Fruit fly (Drosophila melanogaster) whole organism, embryonic: ENCODE measurements around the gene Vm26Aa.
A peak's percentile ranks its signal among the peaks of the same experiment; 100 is the strongest.

Source experiments
- Bdp1 ChIP-seq: fragments of 200-800 bp; sonication (Bioruptor generic); optimal IDR thresholded peaks from 3 replicates; lab custom pipeline; 2016; ENCODE audit warnings: missing biosample characterization, missing genetic modification characterization
- CG10209 ChIP-seq: fragments of 200-800 bp; sonication (Bioruptor generic); optimal IDR thresholded peaks from 3 replicates; lab custom pipeline; 2017; ENCODE audit warnings: missing biosample characterization, mild to moderate bottlenecking, missing genetic modification characterization, missing genetic modification reagents
- CG10267 ChIP-seq: fragments of 200-800 bp; sonication (Bioruptor generic); optimal IDR thresholded peaks from 2 replicates; lab custom pipeline; 2018; ENCODE audit warnings: missing biosample characterization, mild to moderate bottlenecking, missing genetic modification characterization, moderate library complexity
- CG10959 ChIP-seq: fragments of 200-800 bp; sonication (Bioruptor generic); IDR thresholded peaks from 2 replicates; pipeline ENCODE4 v1.3.6; 2022; ENCODE audit warnings: missing biosample characterization, missing genetic modification characterization
- CG10979 ChIP-seq: fragments of 200-800 bp; sonication (Bioruptor generic); optimal IDR thresholded peaks from 2 replicates; lab custom pipeline; 2018; ENCODE audit warnings: missing biosample characterization, mild to moderate bottlenecking, missing genetic modification characterization, moderate library complexity
- CG14014 ChIP-seq: fragments of 200-800 bp; sonication (Bioruptor generic); IDR thresholded peaks from 2 replicates; pipeline ENCODE4 v1.3.6; 2022; ENCODE audit warnings: missing biosample characterization, missing genetic modification characterization
- CG15073 ChIP-seq: fragments of 200-800 bp; sonication (Bioruptor generic); optimal IDR thresholded peaks from 2 replicates; lab custom pipeline; 2016; ENCODE audit warnings: missing biosample characterization, missing genetic modification characterization
- CG15696 ChIP-seq: fragments of 200-800 bp; sonication (Bioruptor generic); optimal IDR thresholded peaks from 2 replicates; lab custom pipeline; 2019; ENCODE audit warnings: missing biosample characterization, mild to moderate bottlenecking, missing genetic modification characterization, moderate library complexity
- CG17186 ChIP-seq: fragments of 200-800 bp; sonication (Bioruptor generic); optimal IDR thresholded peaks from 3 replicates; lab custom pipeline; 2017; ENCODE audit warnings: missing biosample characterization, missing genetic modification reagents, missing genetic modification characterization
- CG18764 ChIP-seq: fragments of 200-800 bp; sonication (Bioruptor generic); optimal IDR thresholded peaks from 3 replicates; lab custom pipeline; 2016; ENCODE audit warnings: missing biosample characterization, missing genetic modification characterization
- CG2712 ChIP-seq: fragments of 200-800 bp; optimal IDR thresholded peaks from 3 replicates; lab custom pipeline; 2019; ENCODE audit warnings: missing biosample characterization, mild to moderate bottlenecking, missing genetic modification characterization, moderate library complexity
- CG31365 ChIP-seq: fragments of 200-800 bp; sonication (Bioruptor generic); optimal IDR thresholded peaks from 2 replicates; lab custom pipeline; 2018; ENCODE audit warnings: missing biosample characterization, mild to moderate bottlenecking, missing genetic modification characterization
- CG32532 ChIP-seq: fragments of 200-800 bp; sonication (Bioruptor generic); IDR thresholded peaks from 2 replicates; pipeline ENCODE4 v1.3.6; 2022; ENCODE audit warnings: missing biosample characterization, missing genetic modification characterization
- CG4282 ChIP-seq: fragments of 200-800 bp; sonication (Bioruptor generic); optimal IDR thresholded peaks from 2 replicates; lab custom pipeline; 2016; ENCODE audit warnings: missing biosample characterization, missing genetic modification characterization
- CG43689 ChIP-seq: fragments of 200-800 bp; sonication (Bioruptor generic); IDR thresholded peaks from 2 replicates; pipeline ENCODE4 v1.3.6; 2022; ENCODE audit warnings: missing biosample characterization, missing genetic modification characterization
- CG5953 ChIP-seq: fragments of 200-800 bp; sonication (Bioruptor generic); IDR thresholded peaks from 2 replicates; pipeline ENCODE4 v1.3.6; 2022; ENCODE audit warnings: missing biosample characterization, missing genetic modification characterization
- CG6254 ChIP-seq: fragments of 200-800 bp; sonication (Bioruptor generic); optimal IDR thresholded peaks from 3 replicates; lab custom pipeline; 2017; ENCODE audit warnings: mild to moderate bottlenecking, missing biosample characterization, missing genetic modification reagents, missing genetic modification characterization
- CG9797 ChIP-seq: fragments of 200-800 bp; sonication (Bioruptor generic); optimal IDR thresholded peaks from 3 replicates; lab custom pipeline; 2018; ENCODE audit warnings: missing biosample characterization, mild to moderate bottlenecking, missing genetic modification characterization
- CG9932 ChIP-seq: fragments of 200-800 bp; sonication (Bioruptor generic); IDR thresholded peaks from 2 replicates; pipeline ENCODE4 v1.3.6; 2022; ENCODE audit warnings: missing biosample characterization, missing genetic modification characterization
- CHES-1-like ChIP-seq: fragments of 200-800 bp; sonication (Bioruptor generic); optimal IDR thresholded peaks from 2 replicates; lab custom pipeline; 2016; ENCODE audit warnings: missing biosample characterization, missing genetic modification characterization
- D19A ChIP-seq: fragments of 200-800 bp; optimal IDR thresholded peaks from 3 replicates; lab custom pipeline; 2019; ENCODE audit warnings: missing biosample characterization, mild to moderate bottlenecking, missing genetic modification characterization, moderate library complexity
- Dfd ChIP-seq, 2 experiments: fragments of >200 bp; optimal IDR thresholded peaks; 2 replicates each; lab custom pipeline; 2017; ENCODE audit warnings: missing biosample characterization in 2 of 2, missing genetic modification characterization in 2 of 2
- Dll ChIP-seq: fragments of 200-800 bp; sonication (Bioruptor generic); IDR thresholded peaks from 4 replicates; pipeline ENCODE4 v1.3.6; 2022; ENCODE audit warnings: missing biosample characterization, missing genetic modification characterization; ENCODE audit not compliant: partially characterized antibody
- E2f2 ChIP-seq: fragments of 200-800 bp; sonication (Bioruptor generic); IDR thresholded peaks from 2 replicates; pipeline ENCODE4 v1.3.6; 2022; ENCODE audit warnings: missing biosample characterization, missing genetic modification characterization
- Ets65A ChIP-seq: fragments of 200-800 bp; sonication (Bioruptor generic); peaks from one replicate; lab custom pipeline; 2016; ENCODE audit warnings: missing biosample characterization, missing genetic modification characterization
- Hmx ChIP-seq: fragments of 200-800 bp; sonication (Bioruptor generic); optimal IDR thresholded peaks from 2 replicates; lab custom pipeline; 2016; ENCODE audit warnings: missing biosample characterization, missing genetic modification characterization
- Jarid2 ChIP-seq: fragments of 200-800 bp; sonication (Bioruptor generic); optimal IDR thresholded peaks from 3 replicates; lab custom pipeline; 2017; ENCODE audit warnings: mild to moderate bottlenecking, missing biosample characterization, missing genetic modification reagents, missing genetic modification characterization
- Opbp ChIP-seq: fragments of 200-800 bp; sonication (Bioruptor generic); IDR thresholded peaks from 3 replicates; pipeline ENCODE4 v1.3.6; 2022; ENCODE audit warnings: missing biosample characterization, missing genetic modification characterization; ENCODE audit not compliant: partially characterized antibody
- Sry-δ ChIP-seq: fragments of 200-800 bp; sonication (Bioruptor generic); optimal IDR thresholded peaks from 2 replicates; lab custom pipeline; 2016; ENCODE audit warnings: missing biosample characterization, missing genetic modification characterization
- ab ChIP-seq: fragments of 200-800 bp; sonication (Bioruptor generic); optimal IDR thresholded peaks from 2 replicates; lab custom pipeline; 2016; ENCODE audit warnings: missing biosample characterization, missing genetic modification characterization
- az2 ChIP-seq: fragments of 200-800 bp; sonication (Bioruptor generic); optimal IDR thresholded peaks from 3 replicates; lab custom pipeline; 2016; ENCODE audit warnings: missing biosample characterization, missing genetic modification characterization
- bcd ChIP-seq: fragments of 200-800 bp; sonication (Bioruptor generic); optimal IDR thresholded peaks from 2 replicates; lab custom pipeline; 2017; ENCODE audit warnings: missing biosample characterization, mild to moderate bottlenecking, missing genetic modification characterization
- chinmo ChIP-seq: fragments of 200-800 bp; sonication (Bioruptor generic); IDR thresholded peaks from 4 replicates; pipeline ENCODE4 v1.3.6; 2022; ENCODE audit warnings: missing biosample characterization, missing genetic modification characterization; ENCODE audit not compliant: partially characterized antibody
- dmrt99B ChIP-seq: fragments of 200-800 bp; sonication (Bioruptor generic); optimal IDR thresholded peaks from 2 replicates; lab custom pipeline; 2018; ENCODE audit warnings: missing biosample characterization, mild to moderate bottlenecking, missing genetic modification characterization, moderate library complexity
- esg ChIP-seq: fragments of 200-800 bp; sonication (Bioruptor generic); conservative IDR thresholded peaks from 2 replicates; pipeline ENCODE4 v1.3.6; 2022; ENCODE audit warnings: missing biosample characterization, missing genetic modification characterization
- eve ChIP-seq, 2 experiments: fragments of >200 bp; optimal IDR thresholded peaks; 2 replicates each; lab custom pipeline; 2017; ENCODE audit warnings: missing biosample characterization in 2 of 2, missing genetic modification characterization in 2 of 2
- hb ChIP-seq: fragments of 200-800 bp; sonication (Bioruptor generic); IDR thresholded peaks from 3 replicates; pipeline ENCODE4 v1.3.6; 2022; ENCODE audit warnings: missing biosample characterization, missing genetic modification characterization; ENCODE audit not compliant: partially characterized antibody
- hbn ChIP-seq: fragments of 200-800 bp; sonication (Bioruptor generic); IDR thresholded peaks from 2 replicates; pipeline ENCODE4 v1.3.6; 2022; ENCODE audit warnings: missing biosample characterization, missing genetic modification characterization; ENCODE audit not compliant: partially characterized antibody
- jumu ChIP-seq: fragments of 200-800 bp; sonication (Bioruptor generic); optimal IDR thresholded peaks from 3 replicates; lab custom pipeline; 2016; ENCODE audit warnings: missing biosample characterization, missing genetic modification characterization
- kni ChIP-seq: fragments of 200-800 bp; sonication (Bioruptor generic); optimal IDR thresholded peaks from 3 replicates; lab custom pipeline; 2017; ENCODE audit warnings: mild to moderate bottlenecking, missing biosample characterization, missing genetic modification reagents, missing genetic modification characterization
- knrl ChIP-seq: fragments of 200-800 bp; sonication (Bioruptor generic); IDR thresholded peaks from 3 replicates; pipeline ENCODE4 v1.3.6; 2022; ENCODE audit warnings: missing biosample characterization, missing genetic modification characterization; ENCODE audit not compliant: partially characterized antibody
- nau ChIP-seq: fragments of 200-800 bp; sonication (Bioruptor generic); optimal IDR thresholded peaks from 3 replicates; lab custom pipeline; 2017; ENCODE audit warnings: missing biosample characterization, mild to moderate bottlenecking, missing genetic modification characterization, missing genetic modification reagents
- odd ChIP-seq: fragments of 200-800 bp; sonication (Bioruptor generic); optimal IDR thresholded peaks from 2 replicates; lab custom pipeline; 2017; ENCODE audit warnings: missing biosample characterization, mild to moderate bottlenecking, missing genetic modification characterization
- org-1 ChIP-seq: fragments of 200-800 bp; sonication (Bioruptor generic); optimal IDR thresholded peaks from 2 replicates; lab custom pipeline; 2017; ENCODE audit warnings: missing biosample characterization, missing genetic modification characterization
- row ChIP-seq: fragments of 200-800 bp; sonication (Bioruptor generic); IDR thresholded peaks from 3 replicates; pipeline ENCODE4 v1.3.6; 2022; ENCODE audit warnings: missing biosample characterization, missing genetic modification characterization
- sd ChIP-seq: fragments of 200-800 bp; sonication (Bioruptor generic); optimal IDR thresholded peaks from 3 replicates; lab custom pipeline; 2018; ENCODE audit warnings: missing biosample characterization, mild to moderate bottlenecking, missing genetic modification characterization, moderate library complexity
- sens ChIP-seq: fragments of 200-800 bp; sonication (Bioruptor generic); peaks from one replicate; lab custom pipeline; 2016; ENCODE audit warnings: missing biosample characterization, missing genetic modification characterization
- tin ChIP-seq: fragments of 200-800 bp; sonication (Bioruptor generic); optimal IDR thresholded peaks from 3 replicates; lab custom pipeline; 2016; ENCODE audit warnings: missing biosample characterization, missing genetic modification characterization
- tio ChIP-seq: fragments of 200-800 bp; sonication (Bioruptor generic); optimal IDR thresholded peaks from 2 replicates; lab custom pipeline; 2017; ENCODE audit warnings: missing biosample characterization, missing genetic modification characterization, inconsistent platforms
- vfl ChIP-seq: fragments of 200-800 bp; sonication (Bioruptor generic); optimal IDR thresholded peaks from 2 replicates; lab custom pipeline; 2016; ENCODE audit warnings: missing biosample characterization, missing genetic modification characterization
- zen2 ChIP-seq: fragments of 200-800 bp; sonication (Bioruptor generic); IDR thresholded peaks from 3 replicates; pipeline ENCODE4 v1.3.6; 2022; ENCODE audit warnings: missing biosample characterization, missing genetic modification characterization; ENCODE audit not compliant: partially characterized antibody

The Vm26Aa gene

dm6 chr2L:5974122-5974521 is 14.0 kb upstream of the Vm26Aa start (continued):
- TF ChIP-seq CG15073 (GFP tag; lab: Kevin White, UChicago) = no peak
- TF ChIP-seq CG10979 = no peak
- TF ChIP-seq sd = peak; percentile 42
- no peak for TF ChIP-seq Dfd (GFP tag; optimal IDR thresholded peaks at IDR 0.05; lab: Kevin White, UChicago)
- peak; percentile 86; the same call in 3 of the 4 replicates for TF ChIP-seq chinmo (GFP tag; lab: Robert Waterston, UW)
- no peak for TF ChIP-seq Sry-δ (GFP tag; lab: Kevin White, UChicago)
- no peak for TF ChIP-seq sens (GFP tag; lab: Kevin White, UChicago)
- no peak for TF ChIP-seq Opbp (GFP tag; lab: Robert Waterston, UW)
- no peak for TF ChIP-seq E2f2
- no peak for TF ChIP-seq Ets65A (GFP tag; lab: Kevin White, UChicago)
- no peak for TF ChIP-seq CHES-1-like (GFP tag; lab: Kevin White, UChicago)
- TF ChIP-seq CG9932 (GFP tag; lab: Robert Waterston, UW) = peak; percentile 38; the same call in 1 of the 2 replicates
- TF ChIP-seq CG9797 (GFP tag; lab: Kevin White, UChicago) = no peak
- TF ChIP-seq nau (GFP tag; lab: Kevin White, UChicago) = peak; percentile 73
- TF ChIP-seq eve (GFP tag; optimal IDR thresholded peaks at IDR 0.05; lab: Kevin White, UChicago) = no peak
- no peak for TF ChIP-seq az2
- TF ChIP-seq CG10267 (tag; lab: Kevin White, UChicago) = peak; percentile 17
- TF ChIP-seq CG2712 (tag; lab: Kevin White, UChicago) = peak; percentile 6
- TF ChIP-seq CG31365 (tag; lab: Kevin White, UChicago) = peak; percentile 28
- TF ChIP-seq CG15696 = peak; percentile 58
- no peak for TF ChIP-seq ab (GFP tag; lab: Kevin White, UChicago)
- no peak for TF ChIP-seq Bdp1 (GFP tag; lab: Kevin White, UChicago)
- peak; percentile 60 for TF ChIP-seq org-1 (GFP tag; lab: Kevin White, UChicago)
- TF ChIP-seq esg (GFP tag; lab: Robert Waterston, UW) = no peak
- peak; percentile 42 for TF ChIP-seq CG6254
- no peak for TF ChIP-seq row
- TF ChIP-seq zen2 (GFP tag; lab: Robert Waterston, UW) = no peak
- 0 out of 2 replicates have a peak, but pooled peaks have one; percentile 15 for TF ChIP-seq CG43689 (GFP tag; lab: Robert Waterston, UW)
- no peak for TF ChIP-seq hbn
- no peak for TF ChIP-seq D19A (tag; lab: Kevin White, UChicago)
- peak; percentile 63 for TF ChIP-seq CG18764 (GFP tag; lab: Kevin White, UChicago)
- no peak for TF ChIP-seq tin
- TF ChIP-seq tio (GFP tag; lab: Kevin White, UChicago) = no peak
- TF ChIP-seq odd (GFP tag; lab: Kevin White, UChicago) = peak; percentile 77
- peak; percentile 55 for TF ChIP-seq Jarid2 (GFP tag; lab: Kevin White, UChicago)
- no peak for TF ChIP-seq jumu
- no peak for TF ChIP-seq Hmx (GFP tag; lab: Kevin White, UChicago)
- TF ChIP-seq bcd = peak; percentile 49
- peak; percentile 54; the same call in 1 of the 2 replicates for TF ChIP-seq CG14014
- no peak for TF ChIP-seq Dll (GFP tag; lab: Robert Waterston, UW)
- TF ChIP-seq hb (GFP tag; lab: Robert Waterston, UW) = no peak
- TF ChIP-seq dmrt99B = peak; percentile 48
- TF ChIP-seq CG10209 (GFP tag; lab: Kevin White, UChicago) = peak; percentile 74
- TF ChIP-seq kni (GFP tag; lab: Kevin White, UChicago) = peak; percentile 82
- no peak for TF ChIP-seq CG17186
- TF ChIP-seq vfl = no peak
- TF ChIP-seq CG32532 (GFP tag; lab: Robert Waterston, UW) = peak; percentile 21; the same call in 1 of the 2 replicates
- TF ChIP-seq CG10959 (GFP tag; lab: Robert Waterston, UW) = no peak
- no peak for TF ChIP-seq CG4282 (GFP tag; lab: Kevin White, UChicago)
- no peak for TF ChIP-seq knrl
- 0 out of 2 replicates have a peak, but pooled peaks have one; percentile 15 for TF ChIP-seq CG5953
